Worm (Caenorhabditis elegans): Measurements from ENCODE around the gene B0001.2.

DNA sequence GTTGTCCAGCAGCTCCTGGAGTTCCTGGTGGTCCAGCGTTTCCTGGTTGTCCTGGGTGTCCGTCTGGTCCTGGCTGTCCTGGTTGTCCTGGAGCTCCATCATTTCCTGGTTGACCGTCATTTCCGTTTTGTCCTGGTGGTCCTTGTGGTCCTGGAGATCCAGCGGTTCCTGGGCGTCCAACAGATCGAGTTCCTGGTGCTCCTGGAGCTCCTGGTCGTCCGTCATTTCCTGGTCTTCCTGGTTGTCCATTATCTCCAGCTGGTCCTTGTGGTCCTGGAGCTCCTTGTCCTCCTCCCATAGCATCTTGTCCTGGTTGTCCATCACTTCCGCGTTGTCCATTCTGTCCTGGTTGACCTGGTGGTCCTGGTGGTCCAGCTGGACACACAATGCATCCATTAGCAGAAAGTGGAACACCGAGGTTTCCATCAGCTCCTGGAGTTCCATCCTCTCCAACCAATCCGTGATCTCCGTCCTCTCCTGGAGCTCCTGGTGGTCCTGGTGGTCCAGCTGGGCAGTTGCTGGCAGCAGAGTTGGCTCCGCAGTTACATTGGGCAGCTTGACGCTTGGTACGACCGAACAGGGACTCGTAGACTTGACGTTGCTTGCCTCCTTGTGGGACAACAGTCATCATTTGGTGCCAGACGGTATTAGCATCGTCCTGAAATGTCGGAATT, 41.7 kb downstream of the B0001.2 start:
- TF ChIP-seq jun-1 (tag; optimal IDR thresholded peaks at IDR 0.05): no peak
- TF ChIP-seq dve-1 (tag; optimal IDR thresholded peaks at IDR 0.05; ENCODE audit: insufficient read depth): no peak
- TF ChIP-seq unc-39 (tag; optimal IDR thresholded peaks at IDR 0.05): no peak
- no peak for TF ChIP-seq nhr-6 (tag; optimal IDR thresholded peaks at IDR 0.05)
- no peak for TF ChIP-seq dpl-1 (GFP tag; optimal IDR thresholded peaks at IDR 0.05)
- TF ChIP-seq fos-1 (tag; optimal IDR thresholded peaks at IDR 0.05): no peak
- TF ChIP-seq T26A8.4 (GFP tag; IDR thresholded peaks at IDR 0.05): no peak
- no peak for TF ChIP-seq zip-11 (GFP tag; IDR thresholded peaks at IDR 0.05)
- no peak for TF ChIP-seq mdl-1 (tag; optimal IDR thresholded peaks at IDR 0.05)
- TF ChIP-seq duxl-1 (tag; optimal IDR thresholded peaks at IDR 0.05; ENCODE audit: poor library complexity): no peak
